Worm (Caenorhabditis elegans) whole organism, L2 larva: ENCODE results near the gene mmcm-1.
"Not testable (repeated sequence)": the region's sequence is repeated elsewhere in the genome, so short reads cannot be mapped to it uniquely, and the experiment has no call there.

ENCODE experiments used
- C34F6.9 ChIP-seq: fragments of 150-350 bp; optimal IDR thresholded peaks from 2 replicates; lab custom pipeline; 2014; ENCODE audit warnings: missing biosample characterization, missing genetic modification characterization
- F13H6.1 ChIP-seq: sonication (generic microtip); optimal IDR thresholded peaks from 2 replicates; lab custom pipeline; 2016; ENCODE audit warnings: missing genetic modification characterization, missing compliant biosample characterization
- R02D3.7 ChIP-seq: fragments of 150-350 bp; optimal IDR thresholded peaks from 2 replicates; lab custom pipeline; 2014; ENCODE audit warnings: missing biosample characterization, missing genetic modification characterization
- Y55F3AM.14 ChIP-seq: fragments of 200-800 bp; sonication (Bioruptor generic); optimal IDR thresholded peaks from 2 replicates; lab custom pipeline; 2018; ENCODE audit warnings: mild to moderate bottlenecking, missing genetic modification characterization, missing compliant biosample characterization
- ama-1 ChIP-seq: fragments of 150-350 bp; optimal IDR thresholded peaks from 2 replicates; lab custom pipeline; 2018; ENCODE audit warnings: inconsistent platforms
- dmd-4 ChIP-seq: sonication (generic microtip); optimal IDR thresholded peaks from 2 replicates; lab custom pipeline; 2017; ENCODE audit warnings: missing biosample characterization, missing genetic modification characterization
- lin-13 ChIP-seq: fragments of 150-350 bp; optimal IDR thresholded peaks from 2 replicates; lab custom pipeline; 2014; ENCODE audit warnings: missing biosample characterization, missing genetic modification reagents, missing genetic modification characterization
- lsy-2 ChIP-seq, 2 experiments: fragments of 150-350 bp in 1 of 2; sonication (generic microtip) in 1 of 2; optimal IDR thresholded peaks; 2 replicates each; lab custom pipeline; 2014 to 2017; ENCODE audit warnings: missing biosample characterization in 2 of 2, missing genetic modification characterization in 2 of 2
- mab-5 ChIP-seq: fragments of 150-350 bp; optimal IDR thresholded peaks from 2 replicates; lab custom pipeline; 2014; ENCODE audit warnings: missing biosample characterization, missing genetic modification characterization
- mdl-1 ChIP-seq, 2 experiments: fragments of 150-350 bp in 1 of 2; sonication (generic microtip) in 1 of 2; optimal IDR thresholded peaks; 2 replicates each; lab custom pipeline; 2017; ENCODE audit warnings: missing biosample characterization in 2 of 2, missing genetic modification characterization in 2 of 2
- nhr-10 ChIP-seq: sonication (generic microtip); optimal IDR thresholded peaks from 2 replicates; lab custom pipeline; 2017; ENCODE audit warnings: missing biosample characterization, missing genetic modification characterization
- nhr-11 ChIP-seq: fragments of 150-350 bp; optimal IDR thresholded peaks from 2 replicates; lab custom pipeline; 2014; ENCODE audit warnings: missing biosample characterization, missing genetic modification characterization
- nhr-129 ChIP-seq: fragments of 150-350 bp; optimal IDR thresholded peaks from 2 replicates; lab custom pipeline; 2014; ENCODE audit warnings: missing biosample characterization, missing genetic modification characterization
- nhr-237 ChIP-seq: fragments of 150-350 bp; optimal IDR thresholded peaks from 2 replicates; lab custom pipeline; 2014; ENCODE audit warnings: missing biosample characterization, missing genetic modification characterization
- sma-3 ChIP-seq: sonication (generic microtip); optimal IDR thresholded peaks from 2 replicates; lab custom pipeline; 2016; ENCODE audit warnings: missing genetic modification reagents, missing genetic modification characterization, missing compliant biosample characterization
- sma-9 ChIP-seq, 2 experiments: fragments of 150-350 bp in 1 of 2; sonication (generic microtip) in 1 of 2; optimal IDR thresholded peaks; 2 replicates each; lab custom pipeline; 2014 to 2016; ENCODE audit warnings: missing genetic modification characterization in 2 of 2, mild to moderate bottlenecking in 1 of 2, missing biosample characterization in 1 of 2, missing compliant biosample characterization in 1 of 2, missing genetic modification reagents in 1 of 2, moderate library complexity in 1 of 2
- unc-39 ChIP-seq: fragments of 150-350 bp; optimal IDR thresholded peaks from 2 replicates; lab custom pipeline; 2014; ENCODE audit warnings: missing biosample characterization, missing genetic modification characterization
- unc-55 ChIP-seq: fragments of 150-350 bp; sonication (generic microtip); optimal IDR thresholded peaks from 3 replicates; lab custom pipeline; 2014; ENCODE audit warnings: missing biosample characterization, missing genetic modification reagents, missing genetic modification characterization
- zag-1 ChIP-seq: fragments of 150-350 bp; optimal IDR thresholded peaks from 2 replicates; lab custom pipeline; 2014; ENCODE audit warnings: missing biosample characterization, missing genetic modification characterization
- ztf-1 ChIP-seq: fragments of 200-800 bp; sonication (Bioruptor generic); conservative IDR thresholded peaks from 2 replicates; pipeline ENCODE4 v1.3.6; 2022; ENCODE audit warnings: missing genetic modification characterization, missing compliant biosample characterization
- ztf-11 ChIP-seq: sonication (generic microtip); optimal IDR thresholded peaks from 2 replicates; lab custom pipeline; 2017; ENCODE audit warnings: missing biosample characterization, missing genetic modification characterization

mmcm-1 gene

DNA sequence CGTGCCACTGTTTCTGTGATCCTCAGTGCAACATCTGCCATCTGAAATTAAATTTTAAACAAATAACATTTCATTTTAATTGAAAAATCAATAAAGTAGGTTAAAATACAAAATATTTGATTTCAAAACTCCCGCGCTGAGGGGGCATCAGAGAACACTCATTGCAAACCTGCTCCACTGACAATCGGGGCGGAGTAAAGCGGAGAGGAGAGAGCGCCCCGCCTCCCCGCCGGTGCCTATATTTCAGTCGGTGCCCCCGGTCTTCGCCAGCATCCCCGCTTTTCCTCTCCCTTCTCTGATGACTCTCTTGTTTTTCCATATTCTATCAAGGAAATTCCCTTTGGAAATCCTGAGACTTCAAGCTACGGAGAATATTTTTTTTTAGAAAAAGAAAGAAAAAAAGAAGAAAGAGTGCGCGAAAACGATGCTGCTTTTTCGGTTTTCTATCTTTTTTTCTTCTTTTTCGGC is 44.5 kb downstream of the mmcm-1 start, which contains the start of gene brc-1 (continued):
- TF ChIP-seq nhr-237 (tag; lab: Kevin White, UChicago) (no peak), nhr-11 (tag; lab: Kevin White, UChicago) (no peak), ztf-1 (GFP tag; lab: Robert Waterston, UW) (no peak), nhr-129 (peak; percentile 83), unc-39 (tag; lab: Kevin White, UChicago) (peak; percentile 40), R02D3.7 (tag; lab: Kevin White, UChicago) (no peak), mdl-1 (tag; optimal IDR thresholded peaks at IDR 0.05; lab: Kevin White, UChicago) (peak; percentile 37 to 62), ztf-11 (no peak), Y55F3AM.14 (GFP tag; lab: Kevin White, UChicago) (peak; percentile 86), mab-5 (peak; percentile 85), lin-13 (GFP tag; lab: Kevin White, UChicago) (peak; percentile 95), dmd-4 (tag; lab: Kevin White, UChicago) (no peak), zag-1 (tag; lab: Kevin White, UChicago) (peak; percentile 86), ama-1 (lab: Kevin White, UChicago) (peak; percentile 93), nhr-10 (tag; lab: Kevin White, UChicago) (peak; percentile 32), F13H6.1 (tag; lab: Kevin White, UChicago) (peak; percentile 78)

DNA sequence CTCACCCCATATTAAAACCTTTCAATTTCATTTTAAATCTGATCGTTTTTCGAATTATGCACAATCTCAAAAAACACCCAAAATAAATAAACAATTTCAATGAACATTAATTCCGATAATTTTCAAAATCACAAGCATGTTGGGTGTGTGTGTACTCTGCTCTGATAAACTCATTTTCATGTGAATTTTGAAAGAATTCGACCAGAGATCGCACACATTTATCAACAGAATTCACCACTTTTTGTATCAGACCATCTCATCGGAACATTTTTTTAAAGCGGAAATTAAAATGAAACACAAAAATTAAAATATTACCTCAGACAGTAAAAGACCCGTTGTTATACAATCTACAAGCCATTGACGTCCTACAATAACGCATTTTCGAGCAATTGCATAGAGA is 49.5 kb downstream of the mmcm-1 start:
- peak; percentile 58 for TF ChIP-seq sma-9 (GFP tag; optimal IDR thresholded peaks at IDR 0.05; lab: Kevin White, UChicago)
- TF ChIP-seq sma-9 (tag; optimal IDR thresholded peaks at IDR 0.05; lab: Kevin White, UChicago) = not testable (repeated sequence)
- TF ChIP-seq, all 48 proteins: peak for 1; not testable (repeated sequence) for 47

DNA sequence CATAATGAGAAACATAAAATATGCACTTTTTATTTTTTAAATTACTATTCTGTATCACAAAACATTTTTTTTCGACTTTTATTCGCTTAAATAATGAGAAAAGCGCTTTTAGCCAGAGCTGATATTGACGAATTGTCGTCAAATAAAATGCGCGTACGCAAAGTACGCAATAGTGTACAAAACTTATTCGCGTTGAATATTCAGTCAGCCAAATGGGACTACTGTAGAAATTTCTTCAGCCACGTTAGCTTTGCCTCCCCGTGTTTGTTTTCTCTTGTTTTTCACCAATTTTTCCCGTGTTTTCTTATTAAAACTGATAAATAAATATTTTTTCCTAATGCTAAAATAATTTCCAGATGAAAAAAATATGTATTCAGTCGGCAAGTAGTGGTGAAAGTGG is 50.5 kb downstream of the mmcm-1 start:
- TF ChIP-seq F13H6.1 (tag; lab: Kevin White, UChicago) (peak; percentile 31), sma-3 (GFP tag; lab: Kevin White, UChicago) (peak; percentile 72), unc-55 (GFP tag; lab: Kevin White, UChicago) (peak; percentile 4), lsy-2 (tag; optimal IDR thresholded peaks at IDR 0.05; lab: Kevin White, UChicago) (peak; percentile 72 to 95)

DNA sequence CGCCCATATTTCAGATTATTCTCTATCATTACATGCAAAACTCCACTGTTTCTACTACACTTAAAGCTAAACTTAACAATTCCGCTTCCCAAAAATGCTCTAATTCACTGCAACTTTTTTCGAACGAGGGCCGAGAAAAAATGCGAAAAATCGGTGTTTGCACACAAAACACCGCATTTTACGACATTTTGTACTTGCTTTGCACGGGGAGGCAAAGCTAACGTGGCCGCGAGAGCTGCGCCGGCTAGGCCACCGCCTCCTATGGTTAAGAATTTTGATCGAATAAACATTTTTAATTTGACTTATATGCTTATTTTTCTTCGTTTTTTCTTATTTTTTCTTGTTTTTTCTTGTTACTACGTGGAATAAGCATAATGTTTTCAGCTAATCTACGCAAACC is 52.6 kb downstream of the mmcm-1 start:
- TF ChIP-seq C34F6.9 (tag; lab: Kevin White, UChicago) (peak; percentile 27), F13H6.1 (tag; lab: Kevin White, UChicago) (peak; percentile 7), sma-9 (GFP tag; optimal IDR thresholded peaks at IDR 0.05; lab: Kevin White, UChicago) (peak; percentile 50), lsy-2 (tag; optimal IDR thresholded peaks at IDR 0.05; lab: Kevin White, UChicago) (peak; percentile 66 to 87), sma-3 (GFP tag; lab: Kevin White, UChicago) (peak; percentile 14)
- TF ChIP-seq sma-9 (tag; optimal IDR thresholded peaks at IDR 0.05; lab: Kevin White, UChicago) = not testable (repeated sequence)
